Worm (Caenorhabditis elegans) whole organism, late embryonic: Measurements from ENCODE around the gene cyn-1.

Experiments
- C38D4.7 ChIP-seq: fragments of 200-800 bp; sonication (Bioruptor generic); optimal IDR thresholded peaks from 2 replicates; lab custom pipeline; 2018; ENCODE audit warnings: mild to moderate bottlenecking, missing genetic modification characterization, moderate library complexity, missing compliant biosample characterization
- F13H6.1 ChIP-seq: sonication (generic microtip); optimal IDR thresholded peaks from 2 replicates; lab custom pipeline; 2016; ENCODE audit warnings: missing genetic modification characterization, missing compliant biosample characterization
- dmd-4 ChIP-seq: sonication (generic microtip); optimal IDR thresholded peaks from 2 replicates; lab custom pipeline; 2016; ENCODE audit warnings: borderline replicate concordance, missing genetic modification characterization, missing compliant biosample characterization
- ets-4 ChIP-seq: sonication (generic microtip); optimal IDR thresholded peaks from 2 replicates; lab custom pipeline; 2016; ENCODE audit warnings: missing genetic modification characterization, missing compliant biosample characterization
- fkh-10 ChIP-seq: fragments of 150-350 bp; optimal IDR thresholded peaks from 2 replicates; lab custom pipeline; 2014; ENCODE audit warnings: missing biosample characterization, missing genetic modification reagents, missing genetic modification characterization
- nhr-11 ChIP-seq: fragments of 150-350 bp; optimal IDR thresholded peaks from 2 replicates; lab custom pipeline; 2014; ENCODE audit warnings: missing biosample characterization, missing genetic modification characterization
- npax-4 ChIP-seq: sonication (generic microtip); optimal IDR thresholded peaks from 2 replicates; lab custom pipeline; 2016; ENCODE audit warnings: missing genetic modification characterization, missing compliant biosample characterization
- sox-4 ChIP-seq: sonication (generic microtip); optimal IDR thresholded peaks from 2 replicates; lab custom pipeline; 2017; ENCODE audit warnings: mild to moderate bottlenecking, missing genetic modification characterization, inconsistent platforms, missing compliant biosample characterization
- tbx-7 ChIP-seq: sonication (generic microtip); optimal IDR thresholded peaks from 2 replicates; lab custom pipeline; 2016; ENCODE audit warnings: missing genotype, missing genetic modification characterization, missing compliant biosample characterization
- unc-55 ChIP-seq: sonication (generic microtip); optimal IDR thresholded peaks from 2 replicates; lab custom pipeline; 2017; ENCODE audit warnings: missing biosample characterization, missing genetic modification reagents, missing genetic modification characterization
- ztf-16 ChIP-seq: sonication (generic microtip); optimal IDR thresholded peaks from 2 replicates; lab custom pipeline; 2017; ENCODE audit warnings: missing genetic modification characterization, missing compliant biosample characterization

Gene cyn-1

ce11 chrV:14396123-14396669 is 40.3 kb downstream of the cyn-1 start:
- TF ChIP-seq F13H6.1 (no peak), ets-4 (no peak), fkh-10 (GFP tag; lab: Kevin White, UChicago) (no peak), dmd-4 (tag; lab: Kevin White, UChicago) (no peak), sox-4 (no peak), ztf-16 (tag; lab: Kevin White, UChicago) (no peak), C38D4.7 (no peak)

ce11 chrV:14405647-14406046 is 49.8 kb downstream of the cyn-1 start:
- TF ChIP-seq tbx-7 (no peak), unc-55 (GFP tag; lab: Kevin White, UChicago) (no peak), npax-4 (no peak), nhr-11 (tag; lab: Kevin White, UChicago) (no peak)
